Worm (Caenorhabditis elegans): Measurements from ENCODE around the gene D1053.2.

ce11 chrX:11711437-11712080, 16.4 kb upstream of the D1053.2 start:
- TF ChIP-seq flt-1 (GFP tag; IDR thresholded peaks at IDR 0.05) (no peak), med-1 (GFP tag; optimal IDR thresholded peaks at IDR 0.05; ENCODE audit: insufficient read depth) (no peak), T22C8.4 (GFP tag; IDR thresholded peaks at IDR 0.05) (no peak), cog-1 (tag; optimal IDR thresholded peaks at IDR 0.05) (no peak), tab-1 (GFP tag; IDR thresholded peaks at IDR 0.05) (no peak), ztf-29 (GFP tag; IDR thresholded peaks at IDR 0.05) (no peak), ref-1 (GFP tag; conservative IDR thresholded peaks at IDR 0.05) (no peak)
